Worm (Caenorhabditis elegans): ENCODE measurements around the gene F57F4.2.

Gene F57F4.2

ce11 chrV:6426843-6427242 is 37.3 kb upstream of the F57F4.2 start, which contains the start of gene atp-4:
atp-4 (minus strand) TSS chrV:6427112.
- TF ChIP-seq ceh-9 (tag; optimal IDR thresholded peaks at IDR 0.05) (no peak), pag-3 (tag; optimal IDR thresholded peaks at IDR 0.05; ENCODE audit: borderline replicate concordance) (no peak), madf-2 (tag; optimal IDR thresholded peaks at IDR 0.05) (no peak), ceh-30 (tag; optimal IDR thresholded peaks at IDR 0.05) (no peak), che-1 (tag; optimal IDR thresholded peaks at IDR 0.05) (no peak), pha-2 (tag; optimal IDR thresholded peaks at IDR 0.05) (no peak), ceh-45 (GFP tag; IDR thresholded peaks at IDR 0.05) (no peak), ceh-22 (tag; optimal IDR thresholded peaks at IDR 0.05) (no peak), ceh-2 (tag; optimal IDR thresholded peaks at IDR 0.05) (no peak), K09A11.1 (tag; optimal IDR thresholded peaks at IDR 0.05; ENCODE audit: insufficient read depth) (no peak), ceh-24 (tag; optimal IDR thresholded peaks at IDR 0.05) (no peak), C08G9.2 (tag; optimal IDR thresholded peaks at IDR 0.05) (no peak), ceh-34 (tag; optimal IDR thresholded peaks at IDR 0.05) (no peak), syd-9 (tag; optimal IDR thresholded peaks at IDR 0.05) (no peak), ztf-16 (tag; optimal IDR thresholded peaks at IDR 0.05) (no peak), hlh-15 (tag; optimal IDR thresholded peaks at IDR 0.05) (no peak), elt-4 (tag; optimal IDR thresholded peaks at IDR 0.05) (no peak)

ce11 chrV:6425927-6426326 is 36.4 kb upstream of the F57F4.2 start, which contains the start of gene T05H4.11:
T05H4.11 (minus strand) TSS chrV:6426261.
- TF ChIP-seq rnt-1 (tag; optimal IDR thresholded peaks at IDR 0.05) (no peak), sdc-2 (tag; optimal IDR thresholded peaks at IDR 0.05) (no peak), unc-42 (tag; optimal IDR thresholded peaks at IDR 0.05) (no peak), ref-2 (tag; optimal IDR thresholded peaks at IDR 0.05) (no peak), ceh-30 (tag; optimal IDR thresholded peaks at IDR 0.05) (no peak), ets-4 (tag; optimal IDR thresholded peaks at IDR 0.05) (no peak), C08G9.2 (tag; optimal IDR thresholded peaks at IDR 0.05) (no peak), pax-1 (tag; optimal IDR thresholded peaks at IDR 0.05) (no peak), ceh-45 (GFP tag; IDR thresholded peaks at IDR 0.05) (no peak), gmeb-2 (tag; optimal IDR thresholded peaks at IDR 0.05) (no peak), zip-5 (tag; optimal IDR thresholded peaks at IDR 0.05) (no peak), elt-4 (tag; optimal IDR thresholded peaks at IDR 0.05) (no peak), T23F11.4 (GFP tag; optimal IDR thresholded peaks at IDR 0.05) (no peak), lin-11 (tag; optimal IDR thresholded peaks at IDR 0.05) (no peak), pqm-1 (tag; optimal IDR thresholded peaks at IDR 0.05) (no peak), nhr-11 (tag; optimal IDR thresholded peaks at IDR 0.05) (no peak)

ce11 chrV:6424055-6424454 is 34.5 kb upstream of the F57F4.2 start, which contains the start of gene urb-1:
urb-1 (minus strand) TSS chrV:6424155.
- TF ChIP-seq npax-4 (tag; optimal IDR thresholded peaks at IDR 0.05) (no peak), unc-42 (tag; optimal IDR thresholded peaks at IDR 0.05) (no peak), pqm-1 (tag; optimal IDR thresholded peaks at IDR 0.05) (no peak), unc-86 (tag; optimal IDR thresholded peaks at IDR 0.05) (no peak), ceh-30 (tag; optimal IDR thresholded peaks at IDR 0.05) (no peak), hlh-30 (tag; optimal IDR thresholded peaks at IDR 0.05; ENCODE audit: insufficient read depth) (no peak), ama-1 (optimal IDR thresholded peaks at IDR 0.05) (no peak), ztf-16 (tag; optimal IDR thresholded peaks at IDR 0.05) (no peak), ceh-31 (tag; optimal IDR thresholded peaks at IDR 0.05) (no peak), C08G9.2 (tag; optimal IDR thresholded peaks at IDR 0.05) (no peak), eyg-1 (tag; optimal IDR thresholded peaks at IDR 0.05) (no peak)

- TF ChIP-seq ceh-6 (GFP tag; optimal IDR thresholded peaks at IDR 0.05) (no peak), ahr-1 (tag; optimal IDR thresholded peaks at IDR 0.05) (no peak), fax-1 (tag; optimal IDR thresholded peaks at IDR 0.05) (no peak), T23F11.4 (GFP tag; optimal IDR thresholded peaks at IDR 0.05) (no peak), Y22D7AL.16 (tag; optimal IDR thresholded peaks at IDR 0.05) (no peak), hlh-30 (tag; optimal IDR thresholded peaks at IDR 0.05; ENCODE audit: insufficient read depth) (no peak), unc-42 (tag; optimal IDR thresholded peaks at IDR 0.05) (no peak), hlh-13 (GFP tag; optimal IDR thresholded peaks at IDR 0.05) (no peak), dmd-4 (tag; optimal IDR thresholded peaks at IDR 0.05; ENCODE audit: borderline replicate concordance) (no peak), unc-86 (tag; optimal IDR thresholded peaks at IDR 0.05) (no peak), hlh-6 (tag; optimal IDR thresholded peaks at IDR 0.05) (no peak), ttx-3 (tag; optimal IDR thresholded peaks at IDR 0.05) (no peak)
Measured at ce11 chrV:6414985-6415384, 25.5 kb upstream of the F57F4.2 start, which contains the start of gene cht-6. cht-6 (plus strand) TSS chrV:6414993.

Measured in whole organism, late embryonic.